Worm (Caenorhabditis elegans) whole organism, dauer: ENCODE measurements around the gene srx-137.

Experiments
- unc-62 ChIP-seq: sonication (generic microtip); optimal IDR thresholded peaks from 2 replicates; lab custom pipeline; 2017; ENCODE audit warnings: missing biosample characterization, missing genetic modification reagents, missing genetic modification characterization

Gene srx-137

DNA sequence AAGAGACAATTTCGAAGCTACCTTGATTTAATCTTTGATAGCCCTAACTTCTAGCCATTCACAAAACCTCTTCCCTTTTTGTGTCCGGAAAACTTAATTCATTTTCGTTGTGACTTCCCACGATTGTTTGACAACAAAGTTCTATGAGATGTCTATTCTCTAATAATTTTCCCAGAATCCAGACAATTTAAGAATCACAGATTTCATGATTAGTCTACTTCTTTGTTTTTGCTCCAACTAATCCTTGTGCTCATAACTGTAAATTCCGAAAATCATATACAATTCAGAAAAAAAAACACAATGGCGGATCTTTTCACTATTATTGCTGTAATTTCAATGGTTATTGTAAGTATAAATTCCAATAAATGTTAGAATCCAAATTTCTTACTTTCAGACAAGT lies at the start of gene srx-137:
srx-137 (plus strand) TSS at position 301 of the 400 bp plus-strand sequence.
- no peak for TF ChIP-seq unc-62 (GFP tag; lab: Kevin White, UChicago)

DNA sequence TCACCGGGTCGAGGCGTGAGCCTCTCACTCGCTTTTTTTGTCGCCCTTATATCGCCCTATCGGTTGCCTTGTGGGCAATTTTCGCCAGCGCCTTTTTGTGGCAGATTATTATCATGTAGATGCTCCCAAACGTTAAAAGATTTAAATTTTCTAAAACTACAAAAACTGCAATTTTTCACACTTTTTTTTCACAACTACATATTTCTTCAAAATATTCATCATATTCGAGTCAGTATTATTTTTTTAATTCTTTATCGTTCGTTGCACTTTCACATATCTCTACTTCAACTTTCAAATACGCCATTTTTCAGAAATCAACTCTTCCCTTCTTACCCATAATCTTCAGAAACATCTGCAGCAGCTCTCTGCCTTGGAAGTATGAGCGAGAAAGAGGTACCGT lies 49.7 kb upstream of the srx-137 start, which contains the start of gene ceh-24:
ceh-24 (plus strand) TSS at position 301 of the 400 bp plus-strand sequence.
- no peak for TF ChIP-seq unc-62 (GFP tag; lab: Kevin White, UChicago)

DNA sequence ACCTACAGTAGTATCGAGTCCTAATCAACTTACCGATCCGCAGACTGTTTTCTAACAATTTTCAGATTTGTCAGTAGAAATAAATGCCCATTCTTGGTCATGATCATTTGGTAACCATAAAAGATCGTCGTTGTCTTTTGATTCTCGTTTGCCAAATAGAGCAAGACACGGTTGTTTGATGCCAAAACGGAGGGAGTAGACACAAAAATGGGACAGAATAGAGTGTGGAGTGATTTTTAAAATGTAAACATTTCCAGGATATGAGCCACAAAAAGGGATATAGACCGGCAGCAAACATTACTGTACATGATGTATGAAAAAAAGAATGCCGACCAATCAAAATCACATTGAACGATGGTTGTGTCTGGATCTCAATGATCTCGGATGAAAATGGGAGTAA lies 45.7 kb upstream of the srx-137 start, which contains the start of gene F55B12.2:
F55B12.2 (minus strand) TSS at position 101 of the 400 bp plus-strand sequence.
- TF ChIP-seq unc-62 (GFP tag; lab: Kevin White, UChicago) = no peak

DNA sequence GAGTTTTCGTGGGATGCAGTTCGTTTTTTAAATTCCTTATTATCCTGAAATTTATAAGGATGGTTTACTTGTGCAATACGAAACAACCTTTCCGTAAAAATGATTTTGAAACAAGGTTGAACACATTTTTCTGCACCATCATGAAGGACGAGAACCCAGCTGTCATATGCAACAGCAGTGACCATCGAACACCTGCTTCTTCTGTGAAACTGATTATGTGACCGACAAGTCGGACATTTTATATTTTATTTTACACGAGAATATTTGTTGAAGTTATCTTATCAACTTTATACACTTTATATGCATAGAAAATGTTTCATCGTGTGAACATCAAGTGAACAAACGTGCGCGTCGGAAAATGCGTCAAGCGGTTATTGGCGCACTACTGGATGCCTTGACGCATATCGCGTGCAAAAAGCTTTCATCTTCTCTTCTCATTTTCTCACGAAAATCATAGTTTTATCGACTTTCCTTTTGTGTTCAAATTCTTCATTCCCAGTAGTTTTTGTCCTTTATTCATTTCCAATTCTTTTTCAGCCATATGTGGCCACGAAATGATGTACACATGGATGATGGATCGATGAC lies 43.7 kb upstream of the srx-137 start, which contains the start of gene sel-10:
sel-10 (plus strand) TSS at position 538 of the 585 bp plus-strand sequence.
- TF ChIP-seq unc-62 (GFP tag; lab: Kevin White, UChicago) = no peak

DNA sequence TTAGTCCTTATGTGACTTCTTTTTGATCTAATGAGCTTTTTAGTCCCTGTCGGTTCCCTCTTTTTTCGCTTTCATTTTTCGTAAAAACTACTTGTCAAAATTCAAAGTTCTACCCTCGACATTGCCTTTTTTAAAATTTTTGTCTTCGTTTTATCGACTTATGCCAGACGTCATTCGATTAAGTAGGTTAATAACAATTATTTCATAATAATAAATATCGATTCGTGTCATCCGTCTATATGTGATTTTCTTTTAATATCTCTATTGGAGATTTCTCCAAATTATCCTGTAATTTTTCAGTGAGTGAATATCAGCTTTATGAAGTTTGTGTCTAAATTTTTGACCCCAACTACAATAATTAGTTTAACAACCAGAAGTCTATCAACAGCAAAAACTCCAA lies 39.9 kb upstream of the srx-137 start, which contains the start of gene hpo-31:
hpo-31 (plus strand) TSS at position 301 of the 400 bp plus-strand sequence.
- TF ChIP-seq unc-62 (GFP tag; lab: Kevin White, UChicago) = no peak

DNA sequence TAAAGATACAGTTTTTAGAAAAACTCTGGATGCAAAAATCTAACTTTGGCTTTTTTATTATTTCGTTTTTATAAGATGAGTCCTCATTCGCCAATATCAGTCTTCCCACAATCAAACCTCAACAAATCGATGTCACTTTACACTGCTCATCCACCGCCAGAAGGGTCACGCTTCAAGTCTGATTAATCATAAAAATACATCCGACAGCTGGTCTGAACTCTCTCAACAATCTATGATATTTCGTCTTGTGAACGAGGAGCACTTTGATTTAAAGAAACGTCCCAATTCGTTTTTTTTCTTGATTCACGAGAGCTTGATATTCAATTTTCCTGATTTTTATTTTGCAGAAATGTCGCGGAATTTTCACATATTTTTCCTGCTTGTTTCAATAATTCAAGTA lies 34.7 kb upstream of the srx-137 start, which contains the start of gene nrf-5:
nrf-5 (plus strand) TSS at position 348 of the 400 bp plus-strand sequence.
- TF ChIP-seq unc-62 (GFP tag; lab: Kevin White, UChicago) = no peak

DNA sequence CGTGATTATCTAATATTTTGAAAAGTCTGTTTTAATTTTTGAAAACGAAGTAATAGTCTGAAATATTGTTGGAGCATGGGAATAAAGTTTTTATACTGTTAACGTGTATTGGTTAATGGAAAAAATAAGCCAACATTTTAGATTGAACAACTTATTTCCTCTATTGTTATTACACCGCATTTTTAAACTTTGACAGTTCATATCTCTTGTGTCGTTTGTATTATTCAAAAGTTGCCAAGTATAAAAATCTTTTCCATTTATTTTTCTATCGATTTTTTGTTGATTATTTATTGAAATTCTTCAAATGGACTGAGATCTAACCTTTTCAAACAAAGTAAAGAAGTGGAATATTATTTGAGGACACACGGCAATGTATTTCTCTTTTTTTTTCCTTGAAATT lies 31.8 kb upstream of the srx-137 start, which contains the start of gene str-165:
str-165 (plus strand) TSS at position 301 of the 400 bp plus-strand sequence.
- TF ChIP-seq unc-62 (GFP tag; lab: Kevin White, UChicago) = no peak

DNA sequence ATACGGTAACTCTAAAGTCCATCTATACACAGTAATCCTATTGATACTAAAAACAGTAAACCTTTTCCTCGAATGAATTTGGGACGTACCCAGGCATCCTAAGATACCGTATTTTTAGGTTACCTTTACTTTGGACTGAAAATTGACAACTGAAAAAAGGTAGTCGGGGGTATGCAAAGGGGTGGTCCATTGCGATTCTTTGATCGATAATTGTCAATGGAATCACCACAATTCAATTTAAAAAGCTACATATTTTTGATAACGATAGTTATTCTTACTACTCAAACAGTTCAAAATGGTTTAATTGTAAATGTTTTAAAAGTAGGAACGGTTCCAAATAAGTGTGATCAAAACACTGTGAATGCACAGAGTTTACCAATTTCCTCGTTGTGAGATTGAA lies 28.7 kb upstream of the srx-137 start, which contains the start of gene srx-129:
srx-129 (plus strand) TSS at position 301 of the 400 bp plus-strand sequence.
- TF ChIP-seq unc-62 (GFP tag; lab: Kevin White, UChicago) = no peak

DNA sequence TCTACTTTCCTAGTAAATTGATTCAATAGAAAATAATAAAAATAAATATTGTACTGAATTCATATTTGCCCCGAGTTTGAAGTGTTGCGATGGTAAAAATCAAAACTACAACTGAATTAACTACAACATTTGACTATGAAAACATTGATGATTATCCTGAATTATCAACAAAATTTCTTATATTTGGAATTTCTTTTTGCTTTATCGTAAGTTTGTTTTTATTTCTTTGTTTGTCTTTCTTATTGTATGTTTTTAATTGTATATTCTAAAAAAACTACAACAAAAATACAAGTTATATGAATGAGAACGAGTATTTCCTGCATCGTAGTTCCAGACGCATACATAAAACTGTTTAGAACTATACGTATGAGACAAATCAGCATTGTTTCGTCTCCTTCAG lies 25.4 kb upstream of the srx-137 start, which contains the start of gene srx-128:
srx-128 (plus strand) TSS at position 301 of the 400 bp plus-strand sequence.
- no peak for TF ChIP-seq unc-62 (GFP tag; lab: Kevin White, UChicago)

DNA sequence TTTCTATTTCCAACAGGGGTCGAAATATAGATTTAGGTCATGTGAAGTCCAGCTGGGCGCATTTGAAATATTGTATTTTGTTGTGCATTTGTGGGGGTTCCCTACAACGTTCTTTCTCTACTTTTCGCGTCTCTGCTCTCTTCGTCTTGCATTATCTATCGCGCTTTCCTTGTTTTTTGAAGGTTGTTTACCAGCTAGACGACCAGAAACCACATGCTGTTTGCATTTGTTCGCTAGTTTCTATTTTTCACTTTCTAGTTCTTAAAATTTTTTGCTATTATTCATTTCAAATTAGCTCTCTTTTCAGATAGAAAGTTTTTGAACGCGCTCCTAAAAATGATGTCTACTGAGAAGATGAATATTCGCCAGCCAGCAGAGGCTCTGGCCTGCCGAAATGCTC lies 23.2 kb upstream of the srx-137 start, which contains the start of gene F55B12.10:
F55B12.10 (plus strand) TSS at position 301 of the 400 bp plus-strand sequence.
- TF ChIP-seq unc-62 (GFP tag; lab: Kevin White, UChicago) = no peak

DNA sequence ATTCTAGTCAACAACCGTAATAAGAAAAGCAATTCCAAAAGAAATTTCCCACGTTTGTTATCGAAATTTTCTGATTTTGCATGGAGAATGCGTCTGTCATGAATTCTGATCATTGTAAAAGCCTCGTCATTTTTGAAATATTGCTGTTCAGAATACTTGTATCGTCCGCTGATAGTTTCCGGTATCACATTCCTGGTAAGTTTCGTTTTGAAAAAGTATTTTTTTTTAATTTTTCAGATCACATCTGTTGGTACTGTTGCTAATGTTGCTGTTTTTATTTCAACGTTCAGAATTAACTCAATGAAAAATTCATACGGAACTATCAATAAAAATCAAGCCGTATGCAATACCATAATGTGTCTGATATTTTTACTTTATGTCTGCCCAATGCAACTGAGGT lies 21.7 kb upstream of the srx-137 start, which contains the start of gene srx-17:
srx-17 (plus strand) TSS at position 301 of the 400 bp plus-strand sequence.
- no peak for TF ChIP-seq unc-62 (GFP tag; lab: Kevin White, UChicago)

DNA sequence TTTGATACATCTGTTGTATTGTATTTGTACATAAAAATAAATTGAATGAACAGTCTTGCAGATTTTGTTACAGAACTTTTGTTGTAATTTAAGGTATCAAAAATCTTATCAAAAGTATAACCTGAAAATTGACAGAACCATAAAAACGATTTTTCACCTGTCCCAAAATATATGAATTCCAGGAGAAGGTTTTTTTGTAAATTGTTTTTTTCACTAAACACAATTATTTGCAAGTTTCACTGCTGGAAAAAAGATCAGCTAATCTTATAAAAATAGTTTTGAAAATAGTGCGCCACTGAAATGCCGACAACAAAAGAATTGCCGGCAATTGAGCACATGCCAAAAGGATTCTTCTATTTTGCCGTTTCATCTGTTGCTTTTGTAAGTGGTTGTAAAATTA lies 19.5 kb upstream of the srx-137 start, which contains the start of gene srx-130:
srx-130 (plus strand) TSS at position 301 of the 400 bp plus-strand sequence.
- no peak for TF ChIP-seq unc-62 (GFP tag; lab: Kevin White, UChicago)

DNA sequence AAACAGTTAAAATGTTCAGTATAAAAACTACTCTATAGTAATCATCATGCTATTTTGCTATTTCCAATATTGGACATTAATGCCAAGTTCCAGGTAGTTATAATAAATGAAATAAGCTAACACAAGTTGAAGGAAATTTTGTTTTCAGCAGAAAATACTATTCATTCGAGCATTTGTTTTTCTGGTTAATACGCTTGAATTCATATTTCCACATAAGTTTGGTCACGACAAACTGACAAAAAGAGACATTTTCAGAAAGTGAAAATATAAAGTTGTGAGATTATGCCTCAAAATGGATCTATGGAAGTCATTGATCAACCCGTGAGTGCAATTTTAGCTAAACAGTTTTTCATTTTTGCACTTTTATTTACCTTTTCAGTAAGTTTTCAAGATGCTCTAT lies 17.5 kb upstream of the srx-137 start, which contains the start of gene srx-131:
srx-131 (plus strand) TSS at position 301 of the 400 bp plus-strand sequence.
- TF ChIP-seq unc-62 (GFP tag; lab: Kevin White, UChicago) = no peak

DNA sequence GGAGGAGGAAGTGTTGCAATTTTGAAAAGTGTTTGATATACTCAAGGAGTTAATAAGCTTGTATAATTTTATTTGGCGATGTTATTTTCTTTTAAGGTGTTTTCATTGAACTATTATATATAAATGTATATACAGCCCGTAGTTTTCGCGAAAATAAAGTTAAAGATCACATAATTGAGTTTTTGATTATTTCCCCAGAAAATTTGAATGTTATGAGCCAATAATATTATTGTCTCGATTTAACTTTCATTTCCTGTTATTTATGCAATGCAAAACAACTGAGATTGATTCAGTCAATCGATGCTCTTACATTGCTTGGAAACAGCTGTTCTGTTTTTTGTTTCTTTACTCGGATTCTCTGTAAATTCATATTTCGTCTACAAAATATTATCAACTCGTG lies 14.2 kb upstream of the srx-137 start, which contains the start of gene srx-133:
srx-133 (plus strand) TSS at position 301 of the 400 bp plus-strand sequence.
- no peak for TF ChIP-seq unc-62 (GFP tag; lab: Kevin White, UChicago)

DNA sequence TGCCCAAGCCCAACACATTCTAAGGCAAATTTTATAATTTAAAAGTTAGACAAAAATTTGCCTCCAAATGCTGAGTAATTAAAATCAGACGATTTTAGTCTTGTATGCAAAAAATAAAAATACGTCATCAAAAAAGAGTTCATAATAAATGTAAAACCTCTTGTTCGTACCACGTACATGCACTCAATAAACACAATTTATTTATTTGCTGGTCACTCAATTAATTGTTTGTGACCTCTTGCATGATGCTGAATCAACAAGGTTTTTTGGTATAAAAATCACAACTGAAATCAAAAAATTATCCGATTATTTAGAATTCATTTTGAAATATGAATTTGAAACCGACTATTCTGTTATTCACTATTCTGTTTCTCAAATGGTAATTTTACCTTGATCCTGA lies 12.4 kb upstream of the srx-137 start, which contains the start of gene hpx-2:
hpx-2 (plus strand) TSS at position 301 of the 400 bp plus-strand sequence.
- no peak for TF ChIP-seq unc-62 (GFP tag; lab: Kevin White, UChicago)

DNA sequence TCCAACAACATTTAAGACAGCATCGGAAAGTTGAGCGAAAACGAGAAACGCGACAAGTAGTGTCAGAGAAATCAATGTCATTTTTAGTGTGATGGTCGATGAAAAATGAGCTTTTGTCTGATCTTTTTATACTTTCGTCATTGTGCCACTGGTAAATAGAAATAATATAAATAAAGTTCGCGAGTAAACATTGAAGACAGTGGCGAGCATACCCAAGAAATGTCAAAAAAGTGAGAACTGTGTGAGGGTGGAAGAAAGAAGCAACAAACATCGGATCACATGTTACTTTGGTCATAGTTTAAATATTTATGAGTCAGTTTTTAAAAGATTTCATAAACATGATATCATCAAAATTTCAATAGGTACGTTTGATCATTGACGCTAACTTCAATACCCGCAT lies 8.3 kb upstream of the srx-137 start, which contains the start of gene ttr-21:
ttr-21 (minus strand) TSS at position 100 of the 400 bp plus-strand sequence.
- no peak for TF ChIP-seq unc-62 (GFP tag; lab: Kevin White, UChicago)
